Fruit fly (Drosophila melanogaster): ENCODE measurements around the gene Or10a.

The Or10a gene

DNA sequence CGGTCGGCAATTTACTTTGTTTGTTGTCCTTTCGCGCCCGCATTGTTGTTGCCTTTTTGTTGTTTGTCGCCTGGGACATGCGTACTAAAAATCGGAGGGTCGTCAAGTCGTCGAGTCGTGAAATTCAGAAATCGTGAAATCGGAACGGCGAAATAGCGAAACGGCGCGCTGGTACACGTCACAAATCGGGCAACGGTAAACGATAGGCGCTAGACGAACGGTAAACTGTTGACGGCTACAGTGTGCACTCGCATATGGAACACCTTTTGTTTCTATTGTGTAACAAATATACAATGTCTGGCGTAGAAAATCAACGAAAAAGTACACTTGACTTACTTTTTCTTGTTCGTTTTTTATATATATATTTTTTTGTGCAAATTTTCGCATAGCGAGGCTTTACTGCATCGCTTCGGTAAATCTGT is 33.2 kb downstream of the Or10a start (continued):
- TF ChIP-seq abd-A (tag; optimal IDR thresholded peaks at IDR 0.05) = no peak
- peak; percentile 64 for TF ChIP-seq CG6765 (GFP tag; optimal IDR thresholded peaks at IDR 0.05)
- peak; percentile 69 for TF ChIP-seq pfk (GFP tag; optimal IDR thresholded peaks at IDR 0.05)
- no peak for TF ChIP-seq CkIIα-i1 (GFP tag; IDR thresholded peaks at IDR 0.05)
- no peak for TF ChIP-seq p53 (GFP tag; optimal IDR thresholded peaks at IDR 0.05)
- TF ChIP-seq shn (GFP tag; optimal IDR thresholded peaks at IDR 0.05) = no peak
- peak; percentile 43 for TF ChIP-seq tup (GFP tag; optimal IDR thresholded peaks at IDR 0.05)
- TF ChIP-seq CG31365 (tag; optimal IDR thresholded peaks at IDR 0.05) = no peak
- no peak for TF ChIP-seq zf30C (GFP tag; optimal IDR thresholded peaks at IDR 0.05)
- peak; percentile 56 for TF ChIP-seq pho (GFP tag; optimal IDR thresholded peaks at IDR 0.05)
- peak; percentile 79 for TF ChIP-seq CG3281 (GFP tag; optimal IDR thresholded peaks at IDR 0.05)
- peak; percentile 76 for TF ChIP-seq CG14441 (GFP tag; IDR thresholded peaks at IDR 0.05)
- no peak for TF ChIP-seq CG3407 (GFP tag; optimal IDR thresholded peaks at IDR 0.05)
- TF ChIP-seq sob (GFP tag; IDR thresholded peaks at IDR 0.05) = peak; percentile 88
- TF ChIP-seq CG4730 (GFP tag; IDR thresholded peaks at IDR 0.05) = peak; percentile 63; the same call in 1 of the 2 replicates
- TF ChIP-seq CG4360 (GFP tag; IDR thresholded peaks at IDR 0.05) = no peak
- no peak for TF ChIP-seq repo (GFP tag; optimal IDR thresholded peaks at IDR 0.05)
- no peak for TF ChIP-seq CG4617 (GFP tag; optimal IDR thresholded peaks at IDR 0.05; ENCODE audit: borderline replicate concordance)
- TF ChIP-seq hb (GFP tag; IDR thresholded peaks at IDR 0.05; ENCODE audit: partially characterized antibody) = 0 out of 3 replicates have a peak, but pooled peaks have one; percentile 26
- TF ChIP-seq CrebB (tag; optimal IDR thresholded peaks at IDR 0.05) = peak; percentile 29
- peak; percentile 60; the same call in 1 of the 2 replicates for TF ChIP-seq CG31441 (GFP tag; IDR thresholded peaks at IDR 0.05)
- peak; percentile 39; the same call in 1 of the 2 replicates for TF ChIP-seq ara (GFP tag; IDR thresholded peaks at IDR 0.05)
- TF ChIP-seq CG10267 (tag; optimal IDR thresholded peaks at IDR 0.05) = peak; percentile 31
- TF ChIP-seq CG7839 (tag; optimal IDR thresholded peaks at IDR 0.05) = peak; percentile 83
- TF ChIP-seq sna (GFP tag; IDR thresholded peaks at IDR 0.05; ENCODE audit: partially characterized antibody) = no peak
- TF ChIP-seq CG9727 (GFP tag; optimal IDR thresholded peaks at IDR 0.05) = peak; percentile 61
- TF ChIP-seq lmd (GFP tag; IDR thresholded peaks at IDR 0.05) = peak; percentile 80
- TF ChIP-seq sug (tag; optimal IDR thresholded peaks at IDR 0.05) = peak; percentile 60
- no peak for TF ChIP-seq fru (optimal IDR thresholded peaks at IDR 0.05)
- no peak for TF ChIP-seq Hey (tag; optimal IDR thresholded peaks at IDR 0.05)
- peak; percentile 84 for TF ChIP-seq CG11085 (GFP tag; IDR thresholded peaks at IDR 0.05)
- peak; percentile 75 for TF ChIP-seq CG9817 (tag; optimal IDR thresholded peaks at IDR 0.05)
- no peak for TF ChIP-seq CG11398 (GFP tag; optimal IDR thresholded peaks at IDR 0.05)
- peak; percentile 65 for TF ChIP-seq CG17385 (GFP tag; optimal IDR thresholded peaks at IDR 0.05)
- no peak for TF ChIP-seq crp (GFP tag; optimal IDR thresholded peaks at IDR 0.05)
- TF ChIP-seq CG7928 (GFP tag; optimal IDR thresholded peaks at IDR 0.05) = no peak
- no peak for TF ChIP-seq CG17802 (tag; optimal IDR thresholded peaks at IDR 0.05)
- peak; percentile 58 for TF ChIP-seq CG17612 (GFP tag; IDR thresholded peaks at IDR 0.05)
- TF ChIP-seq CG10979 (tag; optimal IDR thresholded peaks at IDR 0.05) = no peak
- peak; percentile 36 for TF ChIP-seq D19B (GFP tag; optimal IDR thresholded peaks at IDR 0.05)
- TF ChIP-seq Trl (optimal IDR thresholded peaks at IDR 0.05) = no peak
- peak; percentile 55 for TF ChIP-seq Trl (GFP tag; optimal IDR thresholded peaks at IDR 0.05)
- peak in 1 of 2 experiments; percentile 66 for TF ChIP-seq tll (GFP tag; optimal IDR thresholded peaks at IDR 0.05)
- no peak for TF ChIP-seq CG14710 (tag; optimal IDR thresholded peaks at IDR 0.05)
- no peak for TF ChIP-seq Usf (GFP tag; optimal IDR thresholded peaks at IDR 0.05)
- peak; percentile 67 for TF ChIP-seq CG13624 (GFP tag; optimal IDR thresholded peaks at IDR 0.05)
- no peak for TF ChIP-seq Dfd (GFP tag; optimal IDR thresholded peaks at IDR 0.05)
- TF ChIP-seq ken (GFP tag; IDR thresholded peaks at IDR 0.05) = peak; percentile 74
- TF ChIP-seq Lhr (GFP tag; optimal IDR thresholded peaks at IDR 0.05) = no peak
- peak; percentile 90 for TF ChIP-seq CG32532 (GFP tag; IDR thresholded peaks at IDR 0.05)
- no peak for TF ChIP-seq CG9876 (GFP tag; optimal IDR thresholded peaks at IDR 0.05)
